Worm (Caenorhabditis elegans) whole organism, L3 larva: ENCODE measurements around the gene grl-25.

Experiments used
- ceh-28 ChIP-seq: fragments of 150-350 bp; optimal IDR thresholded peaks from 2 replicates; lab custom pipeline; 2014; ENCODE audit warnings: missing biosample characterization, missing genetic modification reagents, missing genetic modification characterization
- ceh-82 ChIP-seq: fragments of 150-350 bp; optimal IDR thresholded peaks from 2 replicates; lab custom pipeline; 2014; ENCODE audit warnings: missing biosample characterization, missing genetic modification characterization
- daf-12 ChIP-seq: fragments of 150-350 bp; optimal IDR thresholded peaks from 2 replicates; lab custom pipeline; 2014; ENCODE audit warnings: missing biosample characterization, missing genetic modification reagents, missing genetic modification characterization
- egl-27 ChIP-seq: sonication (generic microtip); optimal IDR thresholded peaks from 4 replicates; lab custom pipeline; 2017; ENCODE audit warnings: missing biosample characterization, missing genetic modification reagents, missing genetic modification characterization
- egl-5 ChIP-seq: fragments of 150-350 bp; optimal IDR thresholded peaks from 2 replicates; lab custom pipeline; 2017; ENCODE audit warnings: missing biosample characterization, missing genetic modification reagents, missing genetic modification characterization, inconsistent platforms
- elt-2 ChIP-seq: sonication (generic microtip); optimal IDR thresholded peaks from 2 replicates; lab custom pipeline; 2016; ENCODE audit warnings: missing genetic modification reagents, mild to moderate bottlenecking, missing genetic modification characterization, missing compliant biosample characterization
- elt-3 ChIP-seq, 3 experiments: fragments of 150-350 bp in 1 of 3; sonication (generic microtip) in 2 of 3; optimal IDR thresholded peaks; 2 replicates in 2 of 3; 4 replicates in 1 of 3; lab custom pipeline; 2014 to 2017; ENCODE audit warnings: missing biosample characterization in 3 of 3, missing genetic modification characterization in 3 of 3
- eor-1 ChIP-seq, 2 experiments: fragments of 150-350 bp; optimal IDR thresholded peaks; 2 replicates each; lab custom pipeline; 2014 to 2018; ENCODE audit warnings: missing biosample characterization in 2 of 2, missing genetic modification characterization in 2 of 2
- fkh-2 ChIP-seq: fragments of 150-350 bp; optimal IDR thresholded peaks from 2 replicates; lab custom pipeline; 2014; ENCODE audit warnings: missing biosample characterization, missing genetic modification reagents, missing genetic modification characterization
- jun-1 ChIP-seq: fragments of 150-350 bp; optimal IDR thresholded peaks from 2 replicates; lab custom pipeline; 2014; ENCODE audit warnings: missing biosample characterization, missing genetic modification reagents, missing genetic modification characterization
- lin-15B ChIP-seq: fragments of 150-350 bp; optimal IDR thresholded peaks from 2 replicates; lab custom pipeline; 2014; ENCODE audit warnings: missing biosample characterization, missing genetic modification characterization
- lin-39 ChIP-seq: fragments of 150-350 bp; optimal IDR thresholded peaks from 2 replicates; lab custom pipeline; 2018; ENCODE audit warnings: missing biosample characterization, missing genetic modification reagents, missing genetic modification characterization
- mdl-1 ChIP-seq: fragments of 150-350 bp; optimal IDR thresholded peaks from 2 replicates; lab custom pipeline; 2014; ENCODE audit warnings: missing biosample characterization, missing genetic modification characterization
- mml-1 ChIP-seq: fragments of 150-350 bp; sonication (generic microtip); optimal IDR thresholded peaks from 3 replicates; lab custom pipeline; 2014; ENCODE audit warnings: missing biosample characterization, missing genetic modification characterization
- nfya-1 ChIP-seq: sonication (generic microtip); optimal IDR thresholded peaks from 2 replicates; lab custom pipeline; 2017; ENCODE audit warnings: missing genetic modification characterization, mild to moderate bottlenecking, missing compliant biosample characterization, antibody characterized with exemption, moderate library complexity; ENCODE audit not compliant: insufficient read depth
- nhr-23 ChIP-seq: fragments of 150-350 bp; optimal IDR thresholded peaks from 2 replicates; lab custom pipeline; 2014; ENCODE audit warnings: missing biosample characterization, missing genetic modification reagents, missing genetic modification characterization
- nhr-237 ChIP-seq: fragments of 150-350 bp; optimal IDR thresholded peaks from 2 replicates; lab custom pipeline; 2014; ENCODE audit warnings: missing biosample characterization, missing genetic modification characterization
- nhr-25 ChIP-seq: sonication (generic microtip); optimal IDR thresholded peaks from 2 replicates; lab custom pipeline; 2017; ENCODE audit warnings: missing biosample characterization, missing genetic modification characterization
- pqm-1 ChIP-seq: fragments of 150-350 bp; optimal IDR thresholded peaks from 2 replicates; lab custom pipeline; 2017; ENCODE audit warnings: missing biosample characterization, missing genetic modification characterization, inconsistent platforms
- tbx-2 ChIP-seq: sonication (generic microtip); optimal IDR thresholded peaks from 2 replicates; lab custom pipeline; 2016; ENCODE audit warnings: mild to moderate bottlenecking, missing genetic modification characterization, missing compliant biosample characterization
- unc-39 ChIP-seq: sonication (generic microtip); optimal IDR thresholded peaks from 4 replicates; lab custom pipeline; 2017; ENCODE audit warnings: missing biosample characterization, missing genetic modification characterization
- unc-62 ChIP-seq: fragments of 150-350 bp; sonication (generic microtip); optimal IDR thresholded peaks from 4 replicates; lab custom pipeline; 2014; ENCODE audit warnings: missing biosample characterization, missing genetic modification reagents, missing genetic modification characterization
- ztf-11 ChIP-seq: fragments of 150-350 bp; optimal IDR thresholded peaks from 2 replicates; lab custom pipeline; 2014; ENCODE audit warnings: missing biosample characterization, missing genetic modification characterization
- ztf-4 ChIP-seq: fragments of 150-350 bp; optimal IDR thresholded peaks from 2 replicates; lab custom pipeline; 2014; ENCODE audit warnings: missing biosample characterization, missing genetic modification characterization

Gene grl-25

ce11 chrIII:9007183-9007582 is 45.1 kb downstream of the grl-25 start (continued):
- TF ChIP-seq tbx-2, result no peak
- TF ChIP-seq daf-12, result no peak
- TF ChIP-seq eor-1 (tag; optimal IDR thresholded peaks at IDR 0.05; lab: Kevin White, UChicago), result no peak

- TF ChIP-seq ceh-28 (tag; lab: Kevin White, UChicago) (no peak), jun-1 (tag; lab: Kevin White, UChicago) (no peak), elt-3 (tag; optimal IDR thresholded peaks at IDR 0.05; lab: Kevin White, UChicago) (no peak), nhr-25 (tag; lab: Kevin White, UChicago) (no peak), ztf-11 (tag; lab: Kevin White, UChicago) (no peak), egl-5 (tag; lab: Kevin White, UChicago) (no peak), pqm-1 (tag; lab: Kevin White, UChicago) (no peak), mdl-1 (tag; lab: Kevin White, UChicago) (no peak), unc-39 (no peak), nhr-237 (tag; lab: Kevin White, UChicago) (no peak), lin-15B (tag; lab: Kevin White, UChicago) (no peak), nhr-23 (tag; lab: Kevin White, UChicago) (no peak), fkh-2 (tag; lab: Kevin White, UChicago) (no peak), lin-39 (tag; lab: Kevin White, UChicago) (no peak), ztf-4 (tag; lab: Kevin White, UChicago) (no peak), ceh-82 (tag; lab: Kevin White, UChicago) (no peak), elt-2 (no peak), nfya-1 (tag; lab: Kevin White, UChicago) (no peak)
- TF ChIP-seq, all 47 proteins: peak for 0
Measured at ce11 chrIII:9010047-9010446, 48.0 kb downstream of the grl-25 start, which contains the start of gene F59B2.8. Gene F59B2.8 (minus strand): TSS chrIII:9010197.

- TF ChIP-seq egl-27 (tag; lab: Kevin White, UChicago) (no peak), elt-3 (tag; optimal IDR thresholded peaks at IDR 0.05; lab: Kevin White, UChicago) (no peak), ztf-4 (tag; lab: Kevin White, UChicago) (no peak), unc-62 (GFP tag; lab: Kevin White, UChicago) (no peak), tbx-2 (no peak), mml-1 (tag; lab: Kevin White, UChicago) (no peak), nhr-25 (tag; lab: Kevin White, UChicago) (no peak), daf-12 (no peak)
Measured at ce11 chrIII:9012309-9012708, 50.2 kb downstream of the grl-25 start, which contains the start of gene F59B2.9. Gene F59B2.9 (minus strand): TSS chrIII:9012409.
